Fruit fly (Drosophila melanogaster) ovary, adult (tissue): ENCODE data around the gene Dcr-1.

Experiments
- CG17801 ChIP-seq: fragments of 200-800 bp; optimal IDR thresholded peaks from 2 replicates; lab custom pipeline; 2019; ENCODE audit warnings: missing biosample characterization, mild to moderate bottlenecking, missing genetic modification characterization, moderate library complexity; ENCODE audit not compliant: partially characterized antibody

Dcr-1 gene

DNA sequence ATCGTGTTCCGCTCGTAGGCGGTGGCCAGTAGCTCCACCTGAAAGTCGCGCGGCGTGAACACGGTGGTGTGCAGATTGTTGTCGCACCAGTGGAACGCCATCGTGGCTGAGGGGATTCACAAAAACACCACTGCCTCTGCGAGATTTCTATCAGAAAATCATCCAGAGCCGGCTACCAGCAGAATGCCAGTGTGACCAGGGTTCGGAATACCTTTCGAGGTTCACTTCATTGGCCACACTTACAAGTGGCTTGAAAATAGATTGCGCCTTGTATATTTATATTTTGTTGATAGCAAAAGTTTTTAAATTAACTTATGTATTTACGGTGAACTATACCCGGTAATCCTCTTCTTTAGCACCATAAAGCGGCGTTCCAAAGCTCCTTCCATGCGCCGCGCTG, at the start of gene Dcr-1, which contains the start of gene CG6985:
Gene Dcr-1 (minus strand): TSS at position 162 of the 400 bp plus-strand sequence.
Gene CG6985 (plus strand): TSS at position 221 of the 400 bp plus-strand sequence.
- no peak for TF ChIP-seq CG17801 (GFP tag; lab: Kevin White, UChicago)

DNA sequence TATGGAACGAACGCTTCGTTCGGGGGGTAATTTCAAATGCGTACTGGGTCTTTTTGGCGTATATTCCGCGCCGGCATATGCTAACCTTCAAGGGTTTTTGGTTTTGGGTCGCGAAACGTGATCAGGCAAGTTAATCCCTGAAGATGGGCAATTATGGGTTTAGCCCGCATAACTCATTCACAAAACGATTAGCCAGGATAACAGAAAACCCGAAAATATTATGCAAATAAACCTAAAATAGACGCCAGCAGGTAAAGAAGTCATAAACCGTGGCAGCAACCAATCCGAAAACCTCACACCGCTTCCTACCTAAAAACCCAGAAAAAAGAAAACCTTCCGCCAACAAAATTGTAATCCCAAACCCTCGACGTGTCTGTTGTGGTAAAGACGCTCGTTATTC, 48.2 kb upstream of the Dcr-1 start:
- no peak for TF ChIP-seq CG17801 (GFP tag; lab: Kevin White, UChicago)

DNA sequence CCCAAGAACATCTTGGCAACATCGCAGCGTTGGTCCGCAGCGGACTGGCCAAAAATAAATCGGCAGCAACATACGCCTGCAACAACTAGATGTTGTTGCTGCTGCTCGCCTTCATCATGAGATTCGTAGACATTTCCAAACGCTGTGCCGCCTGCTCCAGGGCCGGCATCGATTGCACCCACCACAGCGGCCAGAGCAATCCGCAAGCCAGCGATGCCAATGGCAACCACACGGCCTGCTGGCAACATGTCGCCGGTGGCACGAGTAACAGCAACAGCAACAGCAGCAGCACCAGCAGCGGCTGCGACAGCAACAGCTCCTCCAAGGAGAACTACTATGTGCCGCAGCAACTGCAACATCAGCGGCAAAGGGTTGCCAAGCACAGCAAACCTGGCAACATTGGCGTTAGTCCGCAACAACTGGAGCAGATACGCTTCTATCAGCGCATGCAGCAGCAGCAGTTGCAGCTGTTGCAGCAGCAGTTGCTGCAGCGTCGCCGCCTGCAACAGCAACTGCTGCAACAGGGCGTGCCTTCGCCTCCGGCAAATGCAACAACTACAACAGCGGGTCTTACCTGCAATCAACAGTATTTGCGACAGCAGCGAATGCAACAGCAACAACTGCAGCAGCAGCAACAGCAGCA, 43.9 kb upstream of the Dcr-1 start:
- TF ChIP-seq CG17801 (GFP tag; lab: Kevin White, UChicago) = no peak

DNA sequence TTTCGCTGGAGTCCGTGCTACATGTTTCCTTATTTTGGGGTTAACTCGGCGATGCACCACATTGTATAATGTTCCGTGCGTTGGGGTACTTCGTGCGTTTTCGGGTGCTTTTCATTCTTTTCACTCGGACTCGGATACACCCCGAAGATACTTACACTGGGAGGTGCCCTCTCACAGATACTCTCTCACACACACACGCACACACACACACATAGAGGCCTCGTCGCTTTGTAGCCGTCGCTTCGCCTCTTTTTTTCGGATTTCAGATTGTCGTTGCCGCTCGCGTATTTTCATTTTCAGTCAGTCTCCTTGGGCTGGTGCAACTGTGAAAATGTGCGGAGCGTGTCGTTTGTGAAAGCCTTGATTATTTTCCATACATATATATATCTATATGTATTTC, 40.5 kb upstream of the Dcr-1 start:
- peak; percentile 75 for TF ChIP-seq CG17801 (GFP tag; lab: Kevin White, UChicago)

DNA sequence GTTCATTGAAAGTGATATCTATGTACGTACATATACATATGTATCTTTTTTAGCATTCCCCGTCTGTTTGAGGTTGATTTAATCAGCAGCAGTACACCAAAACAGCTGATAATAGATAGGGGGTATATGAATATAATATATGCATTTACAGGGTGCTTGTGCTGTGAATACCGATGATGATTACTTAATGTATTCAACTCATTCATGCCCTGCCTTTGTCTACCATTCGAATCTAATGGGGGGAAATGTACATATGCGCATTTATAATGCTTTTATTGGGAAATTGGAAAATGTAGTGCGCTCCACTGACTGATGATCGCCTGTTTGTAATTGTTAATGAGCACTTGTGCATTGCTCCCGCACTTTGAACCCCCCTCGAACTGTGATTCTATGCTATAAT, 39.2 kb upstream of the Dcr-1 start:
- no peak for TF ChIP-seq CG17801 (GFP tag; lab: Kevin White, UChicago)

DNA sequence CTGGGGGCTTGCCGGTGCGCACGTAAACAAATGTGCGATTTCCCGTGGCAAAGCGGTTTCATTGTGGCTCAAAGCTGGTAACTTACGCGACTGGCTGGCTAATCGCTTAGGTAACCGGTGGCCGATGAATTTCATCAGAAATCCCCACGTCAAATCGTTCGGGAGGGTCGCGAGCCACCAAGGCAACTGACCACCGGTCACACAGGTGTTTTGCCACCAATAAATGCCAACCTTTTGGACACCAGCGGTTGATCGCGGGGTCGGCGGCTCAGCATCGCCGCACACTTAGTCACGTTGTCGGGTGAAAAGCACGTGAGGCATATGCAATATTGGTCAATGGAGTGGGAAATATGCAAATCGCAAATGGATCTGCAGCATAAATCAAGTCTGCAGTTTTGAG, 35.6 kb upstream of the Dcr-1 start:
- no peak for TF ChIP-seq CG17801 (GFP tag; lab: Kevin White, UChicago)

DNA sequence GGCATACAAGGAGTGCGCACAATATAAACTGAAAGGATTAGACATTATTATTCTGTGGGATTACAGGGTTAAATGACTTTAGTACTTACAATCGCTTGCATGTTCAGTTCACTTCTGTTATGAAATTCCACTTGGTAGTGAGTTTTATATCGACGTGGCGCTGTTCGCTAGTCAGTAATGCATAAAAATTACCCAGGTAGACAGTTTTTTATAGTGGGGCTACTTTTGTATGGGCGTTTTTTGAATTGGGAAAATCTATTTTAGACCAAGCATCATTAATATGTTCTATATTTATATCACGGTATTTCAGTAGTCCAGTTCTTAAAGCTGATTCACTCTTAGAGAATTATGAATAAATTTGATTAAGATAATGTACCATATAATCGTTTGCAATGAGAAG, 30.8 kb upstream of the Dcr-1 start, which contains the start of gene CG43095:
Gene CG43095 (minus strand): TSS at position 101 of the 400 bp plus-strand sequence.
- no peak for TF ChIP-seq CG17801 (GFP tag; lab: Kevin White, UChicago)

DNA sequence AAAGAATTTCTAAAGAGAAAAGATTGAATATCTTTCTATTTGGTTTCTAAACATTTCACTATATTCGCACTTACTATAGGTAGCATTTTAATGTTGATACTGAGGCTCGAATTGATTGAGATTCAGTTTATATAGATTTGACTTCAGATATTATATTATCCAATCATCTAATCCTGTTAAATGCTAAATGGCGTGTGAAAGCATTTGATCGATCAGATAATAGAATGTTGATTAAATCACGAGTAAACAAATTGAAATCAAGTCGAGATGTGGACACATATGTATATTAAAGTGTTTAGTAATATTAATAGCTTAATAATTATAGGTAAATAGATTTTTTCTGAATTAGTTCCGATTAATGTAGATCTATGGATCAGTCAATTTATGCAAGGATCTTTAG, 30.0 kb upstream of the Dcr-1 start, which contains the start of gene CG43094:
Gene CG43094 (minus strand): TSS at position 101 of the 400 bp plus-strand sequence.
- TF ChIP-seq CG17801 (GFP tag; lab: Kevin White, UChicago) = no peak

DNA sequence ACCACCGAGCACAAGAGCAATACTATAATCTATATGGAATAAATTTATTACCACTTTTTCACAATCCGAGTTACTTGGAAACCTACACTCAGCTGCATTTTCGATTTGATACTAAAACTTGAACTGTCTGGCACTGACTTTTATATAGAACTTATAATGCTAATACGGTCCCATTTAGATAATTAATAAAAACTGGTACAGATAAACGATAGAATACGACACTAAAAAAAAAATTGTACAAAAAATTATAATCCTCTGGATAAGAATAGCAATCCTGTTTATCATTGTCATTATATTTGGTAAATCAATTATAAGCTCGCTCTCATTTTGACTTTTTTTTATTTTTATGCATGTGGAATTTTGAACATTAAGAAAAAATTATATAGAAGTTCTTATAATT, 29.3 kb upstream of the Dcr-1 start, which contains the start of gene CG43093:
Gene CG43093 (minus strand): TSS at position 101 of the 400 bp plus-strand sequence.
- no peak for TF ChIP-seq CG17801 (GFP tag; lab: Kevin White, UChicago)

DNA sequence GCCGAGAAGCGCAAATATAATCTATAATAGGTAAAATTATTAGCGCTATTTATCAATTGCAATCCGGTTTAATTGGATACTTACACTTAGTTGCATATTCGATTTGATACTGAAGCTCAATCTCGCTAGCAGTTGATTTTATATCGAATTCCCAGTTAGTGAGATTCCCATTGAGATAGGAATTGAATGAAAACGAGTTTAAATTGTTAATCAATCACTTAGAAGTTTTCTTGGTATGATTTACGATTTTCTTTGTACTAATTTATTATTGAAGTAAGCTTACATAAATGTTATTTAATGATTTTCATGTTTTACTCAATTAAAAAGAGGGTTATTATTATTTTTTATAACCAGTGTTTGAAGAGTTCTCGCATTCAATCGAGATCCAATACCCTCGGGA, 28.7 kb upstream of the Dcr-1 start, which contains the start of gene CG43092:
Gene CG43092 (minus strand): TSS at position 101 of the 400 bp plus-strand sequence.
- TF ChIP-seq CG17801 (GFP tag; lab: Kevin White, UChicago) = no peak

DNA sequence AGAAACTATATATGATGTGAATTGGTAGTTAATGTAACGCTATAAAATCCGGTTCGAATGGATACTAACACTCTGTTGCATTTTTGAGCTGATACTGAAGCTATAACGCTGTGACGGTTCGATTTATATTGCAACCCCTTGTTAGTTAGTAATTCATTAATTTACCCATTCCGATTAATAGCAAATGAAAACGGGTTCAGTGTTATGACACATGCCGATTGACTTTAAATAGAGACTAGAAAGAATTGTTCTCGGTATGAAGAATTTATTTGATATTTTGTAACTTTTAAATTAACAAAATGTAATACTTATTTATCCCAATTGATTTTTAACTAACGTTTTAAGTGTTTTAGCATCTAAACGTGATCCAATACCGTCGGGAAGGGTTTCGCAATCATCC, 27.7 kb upstream of the Dcr-1 start, which contains the start of gene CG43091:
Gene CG43091 (minus strand): TSS at position 101 of the 400 bp plus-strand sequence.
- TF ChIP-seq CG17801 (GFP tag; lab: Kevin White, UChicago) = no peak

DNA sequence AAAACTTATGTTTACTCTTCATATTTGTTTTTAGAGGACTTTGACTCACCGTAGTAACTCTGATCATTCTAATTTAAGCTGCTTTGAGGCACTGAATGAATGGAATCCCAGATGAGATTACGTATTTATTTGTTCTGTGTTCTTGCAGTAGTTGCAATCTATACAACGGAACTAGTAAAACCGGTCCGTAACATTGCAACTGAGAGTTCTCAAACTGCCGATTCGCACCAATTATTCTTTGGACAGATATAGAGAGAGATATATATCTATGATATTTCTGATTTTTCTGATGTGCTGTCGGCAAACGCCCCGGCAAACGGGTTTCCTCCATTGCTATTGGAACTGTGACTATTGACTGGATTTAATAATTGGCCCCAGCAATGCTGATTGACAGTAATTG, 26.7 kb upstream of the Dcr-1 start, which contains the start of gene CG13841:
Gene CG13841 (minus strand): TSS at position 101 of the 400 bp plus-strand sequence.
- TF ChIP-seq CG17801 (GFP tag; lab: Kevin White, UChicago) = no peak

DNA sequence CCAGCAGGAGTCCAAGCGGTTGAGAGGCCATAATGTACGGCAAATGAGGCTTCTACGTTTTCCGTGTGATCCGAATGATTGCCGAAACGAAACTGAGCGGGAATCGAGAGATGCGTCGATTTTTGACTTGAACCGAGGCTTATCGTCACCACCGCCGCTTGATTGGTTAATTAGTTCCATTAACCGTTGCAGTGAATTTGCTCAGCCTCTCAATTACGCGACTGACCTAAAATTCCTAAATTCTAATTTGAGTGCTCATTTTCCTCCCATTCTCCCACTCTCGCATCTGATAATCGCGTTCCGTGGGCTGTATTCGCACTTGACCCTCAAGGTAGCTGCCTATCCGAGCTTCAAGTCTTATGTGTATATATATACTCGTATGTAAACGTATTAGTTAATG, 25.2 kb upstream of the Dcr-1 start, which contains the start of gene Nepl15:
Gene Nepl15 (minus strand): TSS at position 101 of the 400 bp plus-strand sequence.
- no peak for TF ChIP-seq CG17801 (GFP tag; lab: Kevin White, UChicago)

DNA sequence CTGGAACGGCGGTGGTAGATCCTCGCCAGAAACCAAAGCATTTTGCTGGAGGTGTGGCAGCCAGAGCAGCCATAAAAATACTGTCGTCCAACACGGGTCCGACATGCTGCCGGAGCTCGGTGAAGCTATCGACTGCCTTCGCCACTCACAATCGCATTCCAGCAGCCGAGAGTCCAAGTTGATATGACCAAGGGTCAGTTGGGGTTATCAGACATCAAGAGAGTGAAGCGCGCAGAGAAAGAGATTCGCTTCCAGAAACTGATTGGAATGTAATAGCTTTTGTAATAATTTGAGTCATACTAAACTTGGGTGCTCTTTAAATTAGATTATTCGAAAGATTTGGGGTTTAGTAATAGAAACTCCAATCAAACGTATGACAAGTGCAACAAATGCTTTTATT, 22.7 kb upstream of the Dcr-1 start, which contains the start of gene Nepl14:
Gene Nepl14 (minus strand): TSS at position 125 of the 400 bp plus-strand sequence.
- TF ChIP-seq CG17801 (GFP tag; lab: Kevin White, UChicago) = no peak

DNA sequence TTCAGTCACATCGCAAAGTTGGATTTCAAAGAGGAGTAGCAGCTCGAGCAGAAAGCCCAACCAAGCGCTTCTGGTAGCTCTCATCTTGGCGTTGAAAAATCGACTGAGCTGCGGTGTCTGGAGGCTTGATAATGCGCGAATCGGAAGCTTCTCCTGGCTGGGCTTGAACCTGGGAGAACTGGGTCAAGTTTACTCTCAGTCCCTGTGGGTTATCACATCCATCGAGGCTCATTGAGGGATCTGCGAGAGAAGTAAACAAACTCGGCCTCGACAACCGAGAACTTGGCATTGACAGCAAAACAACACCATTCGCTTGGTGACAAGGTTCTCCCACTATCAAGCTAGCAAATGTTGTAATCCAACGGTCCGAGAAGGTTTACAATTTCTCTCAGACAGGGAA, 20.1 kb upstream of the Dcr-1 start, which contains the start of gene Nepl13:
Gene Nepl13 (minus strand): TSS at position 89 of the 400 bp plus-strand sequence.
- no peak for TF ChIP-seq CG17801 (GFP tag; lab: Kevin White, UChicago)

DNA sequence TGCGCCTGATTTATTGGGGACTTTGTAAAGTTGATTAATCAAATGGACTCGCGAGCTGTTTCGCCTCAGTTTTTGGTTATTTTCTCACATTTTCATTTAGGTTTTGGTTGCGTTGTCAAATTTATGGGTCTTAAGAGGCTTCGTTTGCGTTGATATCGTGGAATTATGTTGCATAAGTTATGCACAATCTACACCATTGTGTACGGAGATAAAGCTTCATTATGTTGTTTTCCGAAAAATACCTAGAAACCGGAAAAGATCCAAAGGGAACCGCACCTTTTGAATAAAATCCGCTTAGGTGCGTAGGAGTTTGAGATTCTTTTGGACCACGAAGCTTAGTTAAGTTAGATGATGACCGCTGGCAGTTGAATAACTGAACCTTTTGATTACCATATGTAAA, 16.2 kb upstream of the Dcr-1 start:
- no peak for TF ChIP-seq CG17801 (GFP tag; lab: Kevin White, UChicago)
